Worm (Caenorhabditis elegans) whole organism, L1 larva: Measurements from ENCODE around the gene F56C9.8.

ENCODE experiments used
- C16A3.4 ChIP-seq: fragments of 150-350 bp; optimal IDR thresholded peaks from 2 replicates; lab custom pipeline; 2014; ENCODE audit warnings: missing biosample characterization, missing genetic modification characterization
- C34B4.2 ChIP-seq: sonication (generic microtip); optimal IDR thresholded peaks from 2 replicates; lab custom pipeline; 2017; ENCODE audit warnings: mild to moderate bottlenecking, missing genetic modification characterization, missing compliant biosample characterization
- F16B12.6 ChIP-seq: fragments of 150-350 bp; optimal IDR thresholded peaks from 2 replicates; lab custom pipeline; 2014; ENCODE audit warnings: missing biosample characterization, missing genetic modification characterization
- Y116A8C.19 ChIP-seq: sonication (generic microtip); optimal IDR thresholded peaks from 2 replicates; lab custom pipeline; 2016; ENCODE audit warnings: missing compliant biosample characterization, missing genetic modification characterization, borderline replicate concordance
- ama-1 ChIP-seq: fragments of 150-350 bp; optimal IDR thresholded peaks from 2 replicates; lab custom pipeline; 2014
- blmp-1 ChIP-seq: fragments of 150-350 bp; optimal IDR thresholded peaks from 2 replicates; lab custom pipeline; 2014; ENCODE audit warnings: missing biosample characterization, missing genetic modification characterization
- ceh-63 ChIP-seq: fragments of 200-800 bp; sonication (Bioruptor generic); optimal IDR thresholded peaks from 2 replicates; lab custom pipeline; 2018; ENCODE audit warnings: mild to moderate bottlenecking, missing genetic modification characterization, missing compliant biosample characterization
- ceh-82 ChIP-seq, 3 experiments: fragments of 150-350 bp in 1 of 3; sonication (generic microtip) in 2 of 3; optimal IDR thresholded peaks; 2 replicates each; lab custom pipeline; 2014 to 2017; ENCODE audit warnings: missing biosample characterization in 3 of 3, missing genetic modification characterization in 3 of 3
- ceh-88 ChIP-seq: fragments of 200-800 bp; sonication (Bioruptor generic); IDR thresholded peaks from 2 replicates; pipeline ENCODE4 v1.3.6; 2022; ENCODE audit warnings: missing genetic modification characterization, missing compliant biosample characterization
- ceh-90 ChIP-seq: sonication (generic microtip); optimal IDR thresholded peaks from 2 replicates; lab custom pipeline; 2016; ENCODE audit warnings: missing genetic modification characterization, missing compliant biosample characterization
- dsc-1 ChIP-seq: sonication (generic microtip); optimal IDR thresholded peaks from 2 replicates; lab custom pipeline; 2016; ENCODE audit warnings: mild to moderate bottlenecking, missing genetic modification characterization, missing compliant biosample characterization
- efl-3 ChIP-seq: fragments of 200-800 bp; sonication (Bioruptor generic); optimal IDR thresholded peaks from 2 replicates; lab custom pipeline; 2018; ENCODE audit warnings: mild to moderate bottlenecking, missing genetic modification characterization, missing compliant biosample characterization
- egl-13 ChIP-seq: sonication (generic microtip); optimal IDR thresholded peaks from 2 replicates; lab custom pipeline; 2016; ENCODE audit warnings: missing genotype, missing genetic modification reagents, missing genetic modification characterization, missing compliant biosample characterization
- elt-2 ChIP-seq: sonication (generic microtip); optimal IDR thresholded peaks from 2 replicates; lab custom pipeline; 2016; ENCODE audit warnings: missing genetic modification characterization, mild to moderate bottlenecking, inconsistent platforms, missing compliant biosample characterization, missing genetic modification reagents
- elt-3 ChIP-seq, 6 experiments: fragments of 150-350 bp in 1 of 6; sonication (generic microtip); optimal IDR thresholded peaks; 2 replicates each; lab custom pipeline; 2017 to 2018; ENCODE audit warnings: missing biosample characterization in 6 of 6, missing genetic modification characterization in 6 of 6, inconsistent platforms in 1 of 6
- grh-1 ChIP-seq: fragments of 200-800 bp; sonication (Bioruptor generic); IDR thresholded peaks from 2 replicates; pipeline ENCODE4 v1.3.6; 2022; ENCODE audit warnings: missing genetic modification reagents, missing genetic modification characterization, missing compliant biosample characterization
- hlh-4 ChIP-seq: sonication (generic microtip); optimal IDR thresholded peaks from 2 replicates; lab custom pipeline; 2016; ENCODE audit warnings: mild to moderate bottlenecking, missing genetic modification characterization, missing compliant biosample characterization
- hpl-2 ChIP-seq: fragments of 150-350 bp; optimal IDR thresholded peaks from 2 replicates; lab custom pipeline; 2014; ENCODE audit warnings: missing biosample characterization, missing genetic modification reagents, missing genetic modification characterization
- isw-1 ChIP-seq: fragments of 200-800 bp; sonication (Bioruptor generic); IDR thresholded peaks from 2 replicates; pipeline ENCODE4 v1.3.6; 2022; ENCODE audit warnings: missing genetic modification characterization, missing compliant biosample characterization
- jun-1 ChIP-seq: fragments of 150-350 bp; optimal IDR thresholded peaks from 2 replicates; lab custom pipeline; 2014; ENCODE audit warnings: missing biosample characterization, missing genetic modification reagents, missing genetic modification characterization
- lin-13 ChIP-seq: fragments of 150-350 bp; optimal IDR thresholded peaks from 2 replicates; lab custom pipeline; 2014; ENCODE audit warnings: missing biosample characterization, missing genetic modification reagents, missing genetic modification characterization
- lin-14 ChIP-seq: fragments of 200-800 bp; sonication (Bioruptor generic); optimal IDR thresholded peaks from 2 replicates; lab custom pipeline; 2018; ENCODE audit warnings: mild to moderate bottlenecking, missing genetic modification characterization, moderate library complexity, missing compliant biosample characterization
- lin-35 ChIP-seq, 2 experiments: fragments of 150-350 bp; optimal IDR thresholded peaks; 2 replicates each; lab custom pipeline; 2014; ENCODE audit warnings: missing biosample characterization in 2 of 2, missing genetic modification characterization in 2 of 2, missing genetic modification reagents in 2 of 2
- lin-39 ChIP-seq: fragments of 150-350 bp; optimal IDR thresholded peaks from 2 replicates; lab custom pipeline; 2014; ENCODE audit warnings: missing biosample characterization, missing genetic modification reagents, missing genetic modification characterization
- lsy-2 ChIP-seq, 2 experiments: fragments of 150-350 bp; optimal IDR thresholded peaks; 2 replicates each; lab custom pipeline; 2014; ENCODE audit warnings: missing biosample characterization in 2 of 2, missing genetic modification characterization in 2 of 2
- mab-9 ChIP-seq: fragments of 200-800 bp; sonication (Bioruptor generic); IDR thresholded peaks from 2 replicates; pipeline ENCODE4 v1.3.6; 2022; ENCODE audit warnings: missing genetic modification reagents, missing genetic modification characterization, missing compliant biosample characterization
- mdl-1 ChIP-seq, 2 experiments: fragments of 150-350 bp; optimal IDR thresholded peaks; 2 replicates each; lab custom pipeline; 2014 to 2017; ENCODE audit warnings: missing biosample characterization in 2 of 2, missing genetic modification characterization in 2 of 2, inconsistent platforms in 1 of 2
- mef-2 ChIP-seq: fragments of 150-350 bp; optimal IDR thresholded peaks from 2 replicates; lab custom pipeline; 2014; ENCODE audit warnings: missing biosample characterization, missing genetic modification characterization
- mep-1 ChIP-seq: fragments of 150-350 bp; optimal IDR thresholded peaks from 2 replicates; lab custom pipeline; 2014; ENCODE audit warnings: missing biosample characterization, missing genetic modification characterization
- nhr-20 ChIP-seq: sonication (generic microtip); optimal IDR thresholded peaks from 2 replicates; lab custom pipeline; 2016; ENCODE audit warnings: mild to moderate bottlenecking, missing genetic modification characterization, missing compliant biosample characterization
- nhr-28 ChIP-seq: fragments of 150-350 bp; optimal IDR thresholded peaks from 2 replicates; lab custom pipeline; 2014; ENCODE audit warnings: missing biosample characterization, missing genetic modification characterization
- nhr-47 ChIP-seq: sonication (generic microtip); optimal IDR thresholded peaks from 2 replicates; lab custom pipeline; 2016; ENCODE audit warnings: mild to moderate bottlenecking, missing genetic modification characterization, moderate library complexity, missing compliant biosample characterization
- nhr-71 ChIP-seq: sonication (generic microtip); optimal IDR thresholded peaks from 2 replicates; lab custom pipeline; 2016; ENCODE audit warnings: mild to moderate bottlenecking, missing genetic modification characterization, moderate library complexity, missing compliant biosample characterization
- nhr-85 ChIP-seq: sonication (generic microtip); peaks from one replicate; lab custom pipeline; 2016; ENCODE audit warnings: missing genetic modification characterization, inconsistent platforms, missing compliant biosample characterization
- nhr-90 ChIP-seq: sonication (generic microtip); optimal IDR thresholded peaks from 2 replicates; lab custom pipeline; 2016; ENCODE audit warnings: mild to moderate bottlenecking, missing genetic modification characterization, missing compliant biosample characterization; ENCODE audit not compliant: poor library complexity
- skn-1 ChIP-seq: fragments of 150-350 bp; optimal IDR thresholded peaks from 2 replicates; lab custom pipeline; 2014; ENCODE audit warnings: missing biosample characterization, missing genetic modification characterization
- snpc-4 ChIP-seq: fragments of 150-350 bp; optimal IDR thresholded peaks from 2 replicates; lab custom pipeline; 2014; ENCODE audit warnings: missing biosample characterization, missing genetic modification characterization
- snu-23 ChIP-seq: sonication (generic microtip); optimal IDR thresholded peaks from 2 replicates; lab custom pipeline; 2016; ENCODE audit warnings: missing genetic modification characterization, missing compliant biosample characterization
- sptf-1 ChIP-seq: fragments of 150-350 bp; optimal IDR thresholded peaks from 2 replicates; lab custom pipeline; 2014; ENCODE audit warnings: missing biosample characterization, missing genetic modification characterization
- sup-37 ChIP-seq: fragments of 200-800 bp; sonication (Bioruptor generic); optimal IDR thresholded peaks from 2 replicates; lab custom pipeline; 2018; ENCODE audit warnings: mild to moderate bottlenecking, missing genetic modification characterization, missing compliant biosample characterization
- swsn-7 ChIP-seq: sonication (generic microtip); optimal IDR thresholded peaks from 2 replicates; lab custom pipeline; 2016; ENCODE audit warnings: missing genetic modification characterization, missing compliant biosample characterization
- tbx-2 ChIP-seq: sonication (generic microtip); optimal IDR thresholded peaks from 2 replicates; lab custom pipeline; 2016; ENCODE audit warnings: missing genetic modification characterization, missing compliant biosample characterization
- unc-130 ChIP-seq: fragments of 150-350 bp; optimal IDR thresholded peaks from 2 replicates; lab custom pipeline; 2017; ENCODE audit warnings: missing biosample characterization, missing genetic modification characterization, inconsistent platforms
- unc-30 ChIP-seq: sonication (generic microtip); optimal IDR thresholded peaks from 2 replicates; lab custom pipeline; 2017; ENCODE audit warnings: missing biosample characterization, missing genetic modification characterization
- unc-86 ChIP-seq: sonication (generic microtip); optimal IDR thresholded peaks from 2 replicates; lab custom pipeline; 2016; ENCODE audit warnings: missing genetic modification characterization, missing compliant biosample characterization
- vab-15 ChIP-seq: sonication (generic microtip); optimal IDR thresholded peaks from 2 replicates; lab custom pipeline; 2017; ENCODE audit warnings: missing genotype, mild to moderate bottlenecking, missing genetic modification characterization, missing compliant biosample characterization
- xbp-1 ChIP-seq: sonication (generic microtip); optimal IDR thresholded peaks from 2 replicates; lab custom pipeline; 2016; ENCODE audit warnings: missing genetic modification characterization, missing compliant biosample characterization
- zip-4 ChIP-seq: fragments of 200-800 bp; sonication (Bioruptor generic); optimal IDR thresholded peaks from 2 replicates; lab custom pipeline; 2018; ENCODE audit warnings: mild to moderate bottlenecking, missing genetic modification characterization, moderate library complexity, missing compliant biosample characterization
- ztf-11 ChIP-seq, 2 experiments: sonication (generic microtip); optimal IDR thresholded peaks; 2 replicates each; lab custom pipeline; 2016 to 2017; ENCODE audit warnings: missing genetic modification characterization in 2 of 2, missing biosample characterization in 1 of 2, missing compliant biosample characterization in 1 of 2

The F56C9.8 gene

DNA sequence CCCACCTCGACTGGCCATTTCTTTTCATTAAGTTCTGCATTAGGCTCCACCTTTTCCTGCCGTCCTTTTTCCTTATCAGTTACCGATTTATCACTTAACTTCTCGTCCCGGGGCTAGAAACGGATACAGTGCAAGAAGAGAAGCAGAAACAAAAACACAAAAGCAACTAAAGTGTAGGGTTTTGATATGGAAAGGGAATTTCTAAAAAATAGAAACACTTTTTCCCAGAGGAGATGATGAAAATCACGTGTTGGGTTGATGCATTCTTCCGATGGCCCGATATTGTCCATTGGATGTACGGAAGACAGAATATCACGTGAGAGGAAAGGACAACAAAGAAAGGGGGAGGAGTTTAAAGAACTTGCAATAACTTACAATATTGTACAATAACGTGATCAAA lies 46.5 kb downstream of the F56C9.8 start (continued):
- no peak for TF ChIP-seq mef-2 (tag; lab: Kevin White, UChicago)
- peak; percentile 90 for TF ChIP-seq nhr-71 (tag; lab: Kevin White, UChicago)
- peak; percentile 77 for TF ChIP-seq snu-23 (GFP tag; lab: Kevin White, UChicago)
- no peak for TF ChIP-seq Y116A8C.19 (tag; lab: Kevin White, UChicago)
- no peak for TF ChIP-seq unc-86 (tag; lab: Kevin White, UChicago)
- peak; percentile 77 for TF ChIP-seq unc-130 (tag; lab: Kevin White, UChicago)
- TF ChIP-seq ceh-90 (tag; lab: Kevin White, UChicago), result no peak
- no peak for TF ChIP-seq ceh-88 (GFP tag; lab: Robert Waterston, UW)
- no peak for TF ChIP-seq vab-15 (tag; lab: Kevin White, UChicago)
- no peak for TF ChIP-seq ceh-63 (GFP tag; lab: Kevin White, UChicago)
- TF ChIP-seq ztf-11 (tag; optimal IDR thresholded peaks at IDR 0.05; lab: Kevin White, UChicago), result no peak
- no peak for TF ChIP-seq sup-37 (GFP tag; lab: Kevin White, UChicago)
- peak; percentile 69 for TF ChIP-seq tbx-2 (tag; lab: Kevin White, UChicago)
- TF ChIP-seq nhr-28 (tag; lab: Kevin White, UChicago), result no peak
- no peak for TF ChIP-seq snpc-4 (tag; lab: Kevin White, UChicago)
- TF ChIP-seq mep-1 (tag; lab: Kevin White, UChicago), result peak; percentile 82
- peak in 1 of 2 experiments; percentile 79 for TF ChIP-seq lin-35 (GFP tag; optimal IDR thresholded peaks at IDR 0.05; lab: Kevin White, UChicago)
- TF ChIP-seq mab-9 (GFP tag; lab: Robert Waterston, UW), result no peak
- no peak for TF ChIP-seq isw-1
- no peak for TF ChIP-seq unc-30 (tag; lab: Kevin White, UChicago)
- no peak for TF ChIP-seq skn-1 (tag; lab: Kevin White, UChicago)
- TF ChIP-seq zip-4, result no peak
- TF ChIP-seq hlh-4 (tag; lab: Kevin White, UChicago), result no peak
- TF ChIP-seq grh-1, result peak; percentile 53
- TF ChIP-seq jun-1 (tag; lab: Kevin White, UChicago), result no peak
- peak in 5 of 6 experiments; percentile 27 to 94 (median 77) for TF ChIP-seq elt-3 (tag; optimal IDR thresholded peaks at IDR 0.05; lab: Kevin White, UChicago)
- TF ChIP-seq dsc-1, result no peak
- TF ChIP-seq blmp-1 (tag; lab: Kevin White, UChicago), result peak; percentile 96
- no peak for TF ChIP-seq egl-13
- no peak for TF ChIP-seq C34B4.2 (tag; lab: Kevin White, UChicago)
- TF ChIP-seq F16B12.6 (tag; lab: Kevin White, UChicago), result no peak

DNA sequence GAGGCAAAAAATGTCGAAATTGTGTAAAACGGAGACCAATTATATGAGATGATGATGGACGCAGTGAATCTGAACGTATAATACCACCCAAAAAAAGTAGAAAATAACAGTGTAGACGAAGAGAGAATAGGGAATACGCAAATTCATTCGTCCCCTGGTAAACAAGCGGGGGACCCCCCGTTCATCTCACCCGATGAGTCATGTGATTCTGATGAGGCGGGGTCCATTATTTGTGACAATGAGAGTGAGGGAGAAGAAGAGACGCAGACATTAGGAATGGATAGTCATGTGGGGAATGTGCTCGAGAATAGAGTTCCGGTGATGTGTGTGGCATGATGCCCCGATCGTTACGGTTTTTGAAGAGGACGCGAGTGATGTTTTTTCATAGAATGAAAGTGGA lies 47.2 kb downstream of the F56C9.8 start:
- TF ChIP-seq elt-3 (tag; optimal IDR thresholded peaks at IDR 0.05; lab: Kevin White, UChicago), result peak in 1 of 6 experiments; percentile 6
- TF ChIP-seq lin-39 (tag; lab: Kevin White, UChicago), result no peak
- TF ChIP-seq F16B12.6 (tag; lab: Kevin White, UChicago), result no peak
- peak; percentile 62 for TF ChIP-seq lin-13 (GFP tag; lab: Kevin White, UChicago)
- TF ChIP-seq nhr-90 (tag; lab: Kevin White, UChicago), result peak; percentile 57
- TF ChIP-seq mdl-1 (tag; optimal IDR thresholded peaks at IDR 0.05; lab: Kevin White, UChicago), result peak in 1 of 2 experiments; percentile 87
- TF ChIP-seq unc-86 (tag; lab: Kevin White, UChicago), result peak; percentile 50
- peak; percentile 84 for TF ChIP-seq nhr-71 (tag; lab: Kevin White, UChicago)
- peak; percentile 21 for TF ChIP-seq C16A3.4
- TF ChIP-seq ceh-88 (GFP tag; lab: Robert Waterston, UW), result 0 out of 2 replicates have a peak, but pooled peaks have one; percentile 32
- peak; percentile 84 for TF ChIP-seq nhr-20 (tag; lab: Kevin White, UChicago)
- TF ChIP-seq isw-1, result no peak
- peak; percentile 76 for TF ChIP-seq snu-23 (GFP tag; lab: Kevin White, UChicago)
- peak; percentile 41 for TF ChIP-seq swsn-7 (tag; lab: Kevin White, UChicago)
- TF ChIP-seq unc-130 (tag; lab: Kevin White, UChicago), result peak; percentile 62
- no peak for TF ChIP-seq ceh-82 (tag; optimal IDR thresholded peaks at IDR 0.05; lab: Kevin White, UChicago)
- peak; percentile 44 for TF ChIP-seq xbp-1
- peak; percentile 93 for TF ChIP-seq lin-14 (GFP tag; lab: Kevin White, UChicago)
- peak; percentile 2 for TF ChIP-seq snpc-4 (tag; lab: Kevin White, UChicago)
- peak; percentile 55 for TF ChIP-seq nhr-47 (tag; lab: Kevin White, UChicago)
- peak; percentile 9 for TF ChIP-seq jun-1 (tag; lab: Kevin White, UChicago)
- peak; percentile 65 for TF ChIP-seq skn-1 (tag; lab: Kevin White, UChicago)
- TF ChIP-seq lsy-2 (tag; optimal IDR thresholded peaks at IDR 0.05; lab: Kevin White, UChicago), result peak; percentile 38 to 61
- no peak for TF ChIP-seq ama-1 (lab: Kevin White, UChicago)
- peak; percentile 40 for TF ChIP-seq elt-2 (tag; lab: Kevin White, UChicago)
- peak; percentile 36 to 67 for TF ChIP-seq lin-35 (GFP tag; optimal IDR thresholded peaks at IDR 0.05; lab: Kevin White, UChicago)
- no peak for TF ChIP-seq Y116A8C.19 (tag; lab: Kevin White, UChicago)
- TF ChIP-seq sptf-1 (tag; lab: Kevin White, UChicago), result no peak
- TF ChIP-seq grh-1, result peak; percentile 60
- TF ChIP-seq hpl-2 (GFP tag; lab: Kevin White, UChicago), result no peak
- peak; percentile 4 for TF ChIP-seq efl-3 (GFP tag; lab: Kevin White, UChicago)
- TF ChIP-seq nhr-85 (tag; lab: Kevin White, UChicago), result peak; percentile 92
- TF ChIP-seq tbx-2 (tag; lab: Kevin White, UChicago), result peak; percentile 39
